Fruit fly (Drosophila melanogaster): Measurements from ENCODE around the gene Tsp33B.

- TF ChIP-seq D1 (tag; optimal IDR thresholded peaks at IDR 0.05) (no peak), CG12605 (GFP tag; IDR thresholded peaks at IDR 0.05) (no peak), CG4496 (GFP tag; IDR thresholded peaks at IDR 0.05) (no peak), CG10348 (GFP tag; IDR thresholded peaks at IDR 0.05) (no peak), CG34367 (tag; optimal IDR thresholded peaks at IDR 0.05) (no peak), CG8159 (tag; optimal IDR thresholded peaks at IDR 0.05) (no peak), gl (tag; optimal IDR thresholded peaks at IDR 0.05) (no peak), fd96Ca (GFP tag; IDR thresholded peaks at IDR 0.05) (no peak), Pif1B (GFP tag; optimal IDR thresholded peaks at IDR 0.05) (no peak), EcR (GFP tag; optimal IDR thresholded peaks at IDR 0.05) (no peak), CG14655 (GFP tag; optimal IDR thresholded peaks at IDR 0.05) (no peak), Snoo (tag; optimal IDR thresholded peaks at IDR 0.05) (no peak)
These were observed 42.1 kb upstream of the Tsp33B start, which contains the start of gene CG45012 for dm6 chr2L:11834308-11834707.
